Fruit fly (Drosophila melanogaster) whole organism, adult: Measurements from ENCODE around the gene CG3698.
A peak's percentile ranks its signal among the peaks of the same experiment; 100 is the strongest.

Experiments used
- CG14711 ChIP-seq: fragments of 200-800 bp; sonication (Bioruptor generic); optimal IDR thresholded peaks from 2 replicates; lab custom pipeline; 2018; ENCODE audit warnings: missing biosample characterization, mild to moderate bottlenecking, missing genetic modification characterization, moderate library complexity
- CG7045 ChIP-seq: fragments of 200-800 bp; sonication (Bioruptor generic); optimal IDR thresholded peaks from 2 replicates; lab custom pipeline; 2017; ENCODE audit warnings: missing biosample characterization, mild to moderate bottlenecking, missing genetic modification characterization
- CG7101 ChIP-seq: fragments of 200-800 bp; sonication (Bioruptor generic); optimal IDR thresholded peaks from 2 replicates; lab custom pipeline; 2018; ENCODE audit warnings: missing biosample characterization, mild to moderate bottlenecking, missing genetic modification characterization, moderate library complexity
- Crg-1 ChIP-seq: fragments of 200-800 bp; sonication (Bioruptor generic); optimal IDR thresholded peaks from 2 replicates; lab custom pipeline; 2016; ENCODE audit warnings: missing biosample characterization, missing genetic modification characterization
- Mnt ChIP-seq: fragments of 200-800 bp; sonication (Bioruptor generic); optimal IDR thresholded peaks from 2 replicates; lab custom pipeline; 2016; ENCODE audit warnings: missing biosample characterization, mild to moderate bottlenecking, missing genetic modification characterization
- kay ChIP-seq: fragments of 200-800 bp; sonication (Bioruptor generic); peaks from one replicate; lab custom pipeline; 2016; ENCODE audit warnings: missing biosample characterization, missing genetic modification characterization, borderline replicate concordance
- tj ChIP-seq: fragments of 200-800 bp; sonication (Bioruptor generic); optimal IDR thresholded peaks from 3 replicates; lab custom pipeline; 2017; ENCODE audit warnings: missing biosample characterization, mild to moderate bottlenecking, missing genetic modification characterization, moderate library complexity
- toe ChIP-seq: fragments of 200-800 bp; sonication (Bioruptor generic); optimal IDR thresholded peaks from 2 replicates; lab custom pipeline; 2016; ENCODE audit warnings: missing biosample characterization, missing genetic modification characterization

dm6 chr3L:20826950-20827910, 29.1 kb upstream of the CG3698 start:
- TF ChIP-seq CG7045 (GFP tag; lab: Kevin White, UChicago) (no peak), Mnt (GFP tag; lab: Kevin White, UChicago) (no peak), CG14711 (tag; lab: Kevin White, UChicago) (no peak), kay (GFP tag; lab: Kevin White, UChicago) (peak; percentile 86), tj (GFP tag; lab: Kevin White, UChicago) (no peak), CG7101 (tag; lab: Kevin White, UChicago) (no peak), toe (GFP tag; lab: Kevin White, UChicago) (peak; percentile 30), Crg-1 (no peak)
